Worm (Caenorhabditis elegans) whole organism, L2 larva: ENCODE results near the gene str-261.

Experiments
- C34F6.9 ChIP-seq: fragments of 150-350 bp; optimal IDR thresholded peaks from 2 replicates; lab custom pipeline; 2014; ENCODE audit warnings: missing biosample characterization, missing genetic modification characterization
- F13H6.1 ChIP-seq: sonication (generic microtip); optimal IDR thresholded peaks from 2 replicates; lab custom pipeline; 2016; ENCODE audit warnings: missing genetic modification characterization, missing compliant biosample characterization
- ZK546.5 ChIP-seq: sonication (generic microtip); optimal IDR thresholded peaks from 2 replicates; lab custom pipeline; 2017; ENCODE audit warnings: missing biosample characterization, missing genetic modification characterization
- alr-1 ChIP-seq: fragments of 150-350 bp; optimal IDR thresholded peaks from 2 replicates; lab custom pipeline; 2014; ENCODE audit warnings: missing biosample characterization, missing genetic modification characterization
- aly-2 ChIP-seq: fragments of 150-350 bp; optimal IDR thresholded peaks from 2 replicates; lab custom pipeline; 2014; ENCODE audit warnings: missing biosample characterization, missing genetic modification characterization
- ama-1 ChIP-seq: fragments of 150-350 bp; optimal IDR thresholded peaks from 2 replicates; lab custom pipeline; 2018; ENCODE audit warnings: inconsistent platforms
- blmp-1 ChIP-seq: sonication (generic microtip); optimal IDR thresholded peaks from 2 replicates; lab custom pipeline; 2017; ENCODE audit warnings: missing genetic modification characterization, mild to moderate bottlenecking, missing compliant biosample characterization, antibody characterized with exemption, moderate library complexity; ENCODE audit not compliant: insufficient read depth
- ceh-16 ChIP-seq: fragments of 150-350 bp; optimal IDR thresholded peaks from 2 replicates; lab custom pipeline; 2014; ENCODE audit warnings: missing biosample characterization, missing genetic modification characterization
- ceh-82 ChIP-seq: fragments of 150-350 bp; optimal IDR thresholded peaks from 2 replicates; lab custom pipeline; 2014; ENCODE audit warnings: missing biosample characterization, missing genetic modification characterization
- crh-2 ChIP-seq: sonication (generic microtip); optimal IDR thresholded peaks from 2 replicates; lab custom pipeline; 2017; ENCODE audit warnings: missing biosample characterization, missing genetic modification characterization
- dmd-4 ChIP-seq: sonication (generic microtip); optimal IDR thresholded peaks from 2 replicates; lab custom pipeline; 2017; ENCODE audit warnings: missing biosample characterization, missing genetic modification characterization
- egl-27 ChIP-seq: sonication (generic microtip); optimal IDR thresholded peaks from 3 replicates; lab custom pipeline; 2017; ENCODE audit warnings: missing biosample characterization, missing genetic modification reagents, missing genetic modification characterization
- elt-1 ChIP-seq: fragments of 150-350 bp; optimal IDR thresholded peaks from 2 replicates; lab custom pipeline; 2014; ENCODE audit warnings: missing biosample characterization, missing genetic modification characterization
- elt-3 ChIP-seq: sonication (generic microtip); optimal IDR thresholded peaks from 2 replicates; lab custom pipeline; 2017; ENCODE audit warnings: missing biosample characterization, missing genetic modification characterization
- fos-1 ChIP-seq: fragments of 150-350 bp; optimal IDR thresholded peaks from 2 replicates; lab custom pipeline; 2014; ENCODE audit warnings: missing biosample characterization, missing genetic modification characterization
- gmeb-1 ChIP-seq: fragments of 150-350 bp; optimal IDR thresholded peaks from 2 replicates; lab custom pipeline; 2014; ENCODE audit warnings: missing biosample characterization, missing genetic modification characterization
- lin-11 ChIP-seq: fragments of 150-350 bp; sonication (generic microtip); optimal IDR thresholded peaks from 2 replicates; lab custom pipeline; 2014; ENCODE audit warnings: missing biosample characterization, missing genetic modification characterization, inconsistent platforms, mixed read lengths
- lin-13 ChIP-seq: fragments of 150-350 bp; optimal IDR thresholded peaks from 2 replicates; lab custom pipeline; 2014; ENCODE audit warnings: missing biosample characterization, missing genetic modification reagents, missing genetic modification characterization
- lin-39 ChIP-seq: fragments of 150-350 bp; optimal IDR thresholded peaks from 2 replicates; lab custom pipeline; 2014; ENCODE audit warnings: missing biosample characterization, missing genetic modification reagents, missing genetic modification characterization
- lsy-2 ChIP-seq, 2 experiments: fragments of 150-350 bp in 1 of 2; sonication (generic microtip) in 1 of 2; optimal IDR thresholded peaks; 2 replicates each; lab custom pipeline; 2014 to 2017; ENCODE audit warnings: missing biosample characterization in 2 of 2, missing genetic modification characterization in 2 of 2
- mbf-1 ChIP-seq: sonication (generic microtip); optimal IDR thresholded peaks from 2 replicates; lab custom pipeline; 2017; ENCODE audit warnings: missing biosample characterization, missing genetic modification characterization
- mdl-1 ChIP-seq, 2 experiments: fragments of 150-350 bp in 1 of 2; sonication (generic microtip) in 1 of 2; optimal IDR thresholded peaks; 2 replicates each; lab custom pipeline; 2017; ENCODE audit warnings: missing biosample characterization in 2 of 2, missing genetic modification characterization in 2 of 2
- nhr-11 ChIP-seq: fragments of 150-350 bp; optimal IDR thresholded peaks from 2 replicates; lab custom pipeline; 2014; ENCODE audit warnings: missing biosample characterization, missing genetic modification characterization
- nhr-12 ChIP-seq: fragments of 150-350 bp; optimal IDR thresholded peaks from 2 replicates; lab custom pipeline; 2014; ENCODE audit warnings: missing biosample characterization, missing genetic modification characterization
- nhr-129 ChIP-seq: fragments of 150-350 bp; optimal IDR thresholded peaks from 2 replicates; lab custom pipeline; 2014; ENCODE audit warnings: missing biosample characterization, missing genetic modification characterization
- nhr-21 ChIP-seq: fragments of 150-350 bp; optimal IDR thresholded peaks from 2 replicates; lab custom pipeline; 2014; ENCODE audit warnings: missing biosample characterization, missing genetic modification characterization
- nhr-23 ChIP-seq: fragments of 150-350 bp; optimal IDR thresholded peaks from 2 replicates; lab custom pipeline; 2014; ENCODE audit warnings: missing biosample characterization, missing genetic modification reagents, missing genetic modification characterization
- nhr-237 ChIP-seq: fragments of 150-350 bp; optimal IDR thresholded peaks from 2 replicates; lab custom pipeline; 2014; ENCODE audit warnings: missing biosample characterization, missing genetic modification characterization
- nhr-25 ChIP-seq: fragments of 150-350 bp; sonication (generic microtip); optimal IDR thresholded peaks from 3 replicates; lab custom pipeline; 2014; ENCODE audit warnings: missing biosample characterization, missing genetic modification characterization
- nhr-6 ChIP-seq: fragments of 150-350 bp; optimal IDR thresholded peaks from 2 replicates; lab custom pipeline; 2014; ENCODE audit warnings: missing biosample characterization, missing genetic modification characterization
- nhr-77 ChIP-seq: fragments of 150-350 bp; optimal IDR thresholded peaks from 2 replicates; lab custom pipeline; 2014; ENCODE audit warnings: missing biosample characterization, missing genetic modification characterization
- sem-4 ChIP-seq: fragments of 150-350 bp; optimal IDR thresholded peaks from 2 replicates; lab custom pipeline; 2014; ENCODE audit warnings: missing biosample characterization, missing genetic modification reagents, missing genetic modification characterization
- skn-1 ChIP-seq: sonication (generic microtip); optimal IDR thresholded peaks from 2 replicates; lab custom pipeline; 2017; ENCODE audit warnings: missing biosample characterization, missing genetic modification characterization
- sma-3 ChIP-seq: sonication (generic microtip); optimal IDR thresholded peaks from 2 replicates; lab custom pipeline; 2016; ENCODE audit warnings: missing genetic modification reagents, missing genetic modification characterization, missing compliant biosample characterization
- sma-9 ChIP-seq, 2 experiments: fragments of 150-350 bp in 1 of 2; sonication (generic microtip) in 1 of 2; optimal IDR thresholded peaks; 2 replicates each; lab custom pipeline; 2014 to 2016; ENCODE audit warnings: missing genetic modification characterization in 2 of 2, mild to moderate bottlenecking in 1 of 2, missing biosample characterization in 1 of 2, missing compliant biosample characterization in 1 of 2, missing genetic modification reagents in 1 of 2, moderate library complexity in 1 of 2
- snpc-4 ChIP-seq: fragments of 150-350 bp; optimal IDR thresholded peaks from 2 replicates; lab custom pipeline; 2014; ENCODE audit warnings: missing biosample characterization, missing genetic modification characterization
- unc-39 ChIP-seq: fragments of 150-350 bp; optimal IDR thresholded peaks from 2 replicates; lab custom pipeline; 2014; ENCODE audit warnings: missing biosample characterization, missing genetic modification characterization
- unc-55 ChIP-seq: fragments of 150-350 bp; sonication (generic microtip); optimal IDR thresholded peaks from 3 replicates; lab custom pipeline; 2014; ENCODE audit warnings: missing biosample characterization, missing genetic modification reagents, missing genetic modification characterization
- unc-62 ChIP-seq: fragments of 150-350 bp; optimal IDR thresholded peaks from 2 replicates; lab custom pipeline; 2014; ENCODE audit warnings: missing biosample characterization, missing genetic modification reagents, missing genetic modification characterization
- zag-1 ChIP-seq: fragments of 150-350 bp; optimal IDR thresholded peaks from 2 replicates; lab custom pipeline; 2014; ENCODE audit warnings: missing biosample characterization, missing genetic modification characterization
- ztf-1 ChIP-seq: fragments of 200-800 bp; sonication (Bioruptor generic); conservative IDR thresholded peaks from 2 replicates; pipeline ENCODE4 v1.3.6; 2022; ENCODE audit warnings: missing genetic modification characterization, missing compliant biosample characterization
- ztf-11 ChIP-seq: sonication (generic microtip); optimal IDR thresholded peaks from 2 replicates; lab custom pipeline; 2017; ENCODE audit warnings: missing biosample characterization, missing genetic modification characterization
- ztf-4 ChIP-seq: fragments of 150-350 bp; optimal IDR thresholded peaks from 2 replicates; lab custom pipeline; 2014; ENCODE audit warnings: missing biosample characterization, missing genetic modification characterization

Gene str-261

DNA sequence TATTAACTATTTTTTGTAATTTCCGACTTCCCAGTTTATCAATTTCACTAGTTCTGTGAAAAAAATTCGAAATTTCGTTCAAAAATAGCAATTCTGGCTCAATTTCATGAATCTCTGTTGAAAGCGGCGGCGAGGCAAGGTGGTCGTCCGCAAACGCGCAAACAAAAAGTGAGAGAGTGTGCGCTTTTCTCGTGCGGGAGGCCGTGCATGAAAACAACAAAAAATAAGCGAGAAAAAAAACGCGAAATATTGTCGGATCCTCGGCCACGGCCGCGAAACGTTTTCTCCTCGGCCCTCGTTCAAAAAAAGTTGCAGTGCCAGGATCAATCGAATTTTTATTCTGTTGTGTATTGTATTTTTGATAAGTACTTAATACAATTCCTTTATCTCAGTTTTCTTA is 38.4 kb downstream of the str-261 start:
- TF ChIP-seq C34F6.9 (tag; lab: Kevin White, UChicago) (peak; percentile 9), F13H6.1 (tag; lab: Kevin White, UChicago) (peak; percentile 32), unc-39 (tag; lab: Kevin White, UChicago) (no peak), lin-11 (tag; lab: Kevin White, UChicago) (no peak), nhr-21 (tag; lab: Kevin White, UChicago) (no peak), sma-3 (peak; percentile 37), unc-55 (GFP tag; lab: Kevin White, UChicago) (peak; percentile 43), fos-1 (tag; lab: Kevin White, UChicago) (peak; percentile 17), nhr-129 (tag; lab: Kevin White, UChicago) (peak; percentile 3), gmeb-1 (peak; percentile 50), lsy-2 (tag; optimal IDR thresholded peaks at IDR 0.05; lab: Kevin White, UChicago) (peak in 1 of 2 experiments; percentile 30), mdl-1 (tag; optimal IDR thresholded peaks at IDR 0.05; lab: Kevin White, UChicago) (no peak), aly-2 (tag; lab: Kevin White, UChicago) (no peak)

DNA sequence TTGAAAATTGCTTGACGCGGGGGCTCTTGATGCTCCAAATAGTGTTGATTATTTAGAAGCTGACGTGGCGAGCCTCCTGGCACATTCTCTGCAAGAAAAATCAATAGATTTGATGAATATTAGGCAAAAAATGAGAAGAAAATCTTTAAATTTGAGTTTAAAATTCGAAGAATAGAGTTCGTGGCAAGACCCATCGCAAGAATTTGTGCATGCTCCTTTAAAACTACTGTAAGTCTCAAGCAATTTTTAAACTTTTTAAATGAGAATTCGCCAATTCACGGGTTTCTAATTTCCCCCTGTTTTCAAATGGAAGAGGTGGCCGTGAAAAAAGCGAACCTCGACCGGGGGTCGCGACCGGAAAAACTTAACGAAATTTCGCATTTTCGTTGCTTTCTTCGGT is 39.5 kb downstream of the str-261 start:
- TF ChIP-seq sma-9 (GFP tag; optimal IDR thresholded peaks at IDR 0.05; lab: Kevin White, UChicago): no peak
- TF ChIP-seq sma-9 (tag; optimal IDR thresholded peaks at IDR 0.05; lab: Kevin White, UChicago): no peak
- TF ChIP-seq nhr-23: no peak
- TF ChIP-seq mbf-1: no peak
- no peak for TF ChIP-seq nhr-21 (tag; lab: Kevin White, UChicago)
- no peak for TF ChIP-seq nhr-237 (tag; lab: Kevin White, UChicago)
- TF ChIP-seq mdl-1 (tag; optimal IDR thresholded peaks at IDR 0.05; lab: Kevin White, UChicago): no peak
- TF ChIP-seq ztf-1: no peak
- TF ChIP-seq unc-55 (GFP tag; lab: Kevin White, UChicago): no peak
- no peak for TF ChIP-seq zag-1 (tag; lab: Kevin White, UChicago)
- TF ChIP-seq elt-1 (tag; lab: Kevin White, UChicago): no peak
- no peak for TF ChIP-seq sma-3
- no peak for TF ChIP-seq blmp-1 (tag; lab: Kevin White, UChicago)
- no peak for TF ChIP-seq ZK546.5 (tag; lab: Kevin White, UChicago)
- TF ChIP-seq ceh-16: no peak
- no peak for TF ChIP-seq lsy-2 (tag; optimal IDR thresholded peaks at IDR 0.05; lab: Kevin White, UChicago)

DNA sequence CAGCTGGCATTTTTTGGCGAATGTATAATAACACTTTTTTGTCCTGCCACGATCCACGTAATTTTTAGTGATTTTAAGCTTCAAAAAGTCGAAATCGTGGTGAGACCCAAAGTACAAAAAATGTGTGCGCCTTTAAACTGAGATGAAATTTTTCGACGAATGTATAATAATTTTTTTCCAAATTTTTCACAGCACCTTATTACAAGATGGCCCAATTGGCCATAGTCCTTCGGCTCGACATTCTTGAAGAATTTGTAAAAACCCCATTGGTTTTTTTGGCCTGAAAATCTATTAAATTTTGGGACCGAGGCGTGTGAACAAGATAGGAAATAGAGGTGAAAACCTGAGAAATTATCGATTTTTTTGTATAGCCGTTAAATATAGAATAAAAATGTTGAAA is 41.6 kb downstream of the str-261 start:
- no peak for TF ChIP-seq snpc-4 (tag; lab: Kevin White, UChicago)
- no peak for TF ChIP-seq nhr-237 (tag; lab: Kevin White, UChicago)
- no peak for TF ChIP-seq gmeb-1
- TF ChIP-seq lin-13 (GFP tag; lab: Kevin White, UChicago): no peak
- TF ChIP-seq crh-2: no peak
- no peak for TF ChIP-seq ztf-11 (tag; lab: Kevin White, UChicago)
- no peak for TF ChIP-seq sma-3
- TF ChIP-seq ztf-1: no peak
- no peak for TF ChIP-seq elt-3 (tag; lab: Kevin White, UChicago)
- no peak for TF ChIP-seq skn-1
- no peak for TF ChIP-seq sem-4 (tag; lab: Kevin White, UChicago)
- TF ChIP-seq nhr-11 (tag; lab: Kevin White, UChicago): no peak
- TF ChIP-seq lin-11 (tag; lab: Kevin White, UChicago): no peak
- TF ChIP-seq nhr-23: no peak
- TF ChIP-seq lsy-2 (tag; optimal IDR thresholded peaks at IDR 0.05; lab: Kevin White, UChicago): no peak
- no peak for TF ChIP-seq unc-39 (tag; lab: Kevin White, UChicago)
- no peak for TF ChIP-seq nhr-6 (tag; lab: Kevin White, UChicago)
- no peak for TF ChIP-seq nhr-25 (tag; lab: Kevin White, UChicago)
- TF ChIP-seq elt-1 (tag; lab: Kevin White, UChicago): no peak

DNA sequence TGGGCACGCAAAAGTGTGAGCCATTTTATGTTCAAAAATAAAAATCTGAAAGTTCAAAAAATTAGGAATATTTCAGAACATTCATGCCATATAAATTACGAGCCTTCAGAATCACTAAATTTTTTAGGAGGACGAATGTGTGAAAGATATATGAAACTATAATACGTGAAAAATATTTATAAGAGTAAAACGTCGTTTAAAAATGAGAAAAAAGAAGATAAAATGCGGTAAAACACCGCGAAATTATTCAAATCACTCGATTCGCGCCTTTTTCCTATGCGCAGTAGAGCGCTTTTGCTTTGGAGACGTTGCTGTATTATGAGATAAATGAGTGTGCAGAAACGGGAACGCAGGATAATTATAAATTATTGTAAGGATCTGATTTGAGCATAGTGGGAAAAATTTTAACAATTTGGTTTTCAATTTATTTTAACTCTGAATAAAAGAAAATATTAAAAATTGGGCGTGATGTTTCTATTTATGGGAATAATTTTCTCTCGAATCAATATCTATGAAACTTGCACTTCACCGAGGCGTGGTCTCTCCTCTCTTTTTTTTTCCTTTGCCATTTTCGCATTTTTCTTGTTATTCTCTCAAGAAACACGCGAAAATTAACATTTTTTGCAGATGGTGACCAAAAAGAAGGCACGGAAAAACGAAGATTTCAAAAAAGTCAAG is 45.0 kb downstream of the str-261 start, which contains the start of the genes sup-35 and Y48A6C.4:
Gene sup-35 (minus strand): TSS at position 51 of the 678 bp plus-strand sequence.
Gene Y48A6C.4 (plus strand): TSS at position 628 of the 678 bp plus-strand sequence.
- TF ChIP-seq nhr-23 (no peak), snpc-4 (tag; lab: Kevin White, UChicago) (peak; percentile 77), aly-2 (tag; lab: Kevin White, UChicago) (no peak), unc-62 (no peak), ztf-4 (peak; percentile 49), mdl-1 (tag; optimal IDR thresholded peaks at IDR 0.05; lab: Kevin White, UChicago) (peak in 1 of 2 experiments; percentile 3), elt-1 (tag; lab: Kevin White, UChicago) (no peak), nhr-21 (tag; lab: Kevin White, UChicago) (peak; percentile 61), blmp-1 (tag; lab: Kevin White, UChicago) (peak; percentile 8), sma-3 (peak; percentile 96), lin-39 (tag; lab: Kevin White, UChicago) (no peak), alr-1 (no peak), ceh-82 (tag; lab: Kevin White, UChicago) (no peak), sem-4 (tag; lab: Kevin White, UChicago) (peak; percentile 30), elt-3 (tag; lab: Kevin White, UChicago) (no peak), nhr-129 (tag; lab: Kevin White, UChicago) (peak; percentile 76), nhr-12 (tag; lab: Kevin White, UChicago) (no peak), nhr-77 (tag; lab: Kevin White, UChicago) (no peak), lsy-2 (tag; optimal IDR thresholded peaks at IDR 0.05; lab: Kevin White, UChicago) (peak; percentile 57 to 90), egl-27 (no peak), dmd-4 (tag; lab: Kevin White, UChicago) (no peak), F13H6.1 (tag; lab: Kevin White, UChicago) (peak; percentile 73), mbf-1 (no peak), ztf-1 (no peak), ama-1 (lab: Kevin White, UChicago) (no peak), sma-9 (GFP tag; optimal IDR thresholded peaks at IDR 0.05; lab: Kevin White, UChicago) (peak; percentile 77), sma-9 (tag; optimal IDR thresholded peaks at IDR 0.05; lab: Kevin White, UChicago) (no peak), nhr-6 (tag; lab: Kevin White, UChicago) (peak; percentile 64)
